Worm (Caenorhabditis elegans) whole organism, L1 larva: ENCODE measurements around the gene T06C12.14.

ENCODE experiments used
- ama-1 ChIP-seq: fragments of 150-350 bp; optimal IDR thresholded peaks from 2 replicates; lab custom pipeline; 2014
- lin-39 ChIP-seq: fragments of 150-350 bp; optimal IDR thresholded peaks from 2 replicates; lab custom pipeline; 2014; ENCODE audit warnings: missing biosample characterization, missing genetic modification reagents, missing genetic modification characterization
- lir-3 ChIP-seq: sonication (generic microtip); optimal IDR thresholded peaks from 2 replicates; lab custom pipeline; 2016; ENCODE audit warnings: mild to moderate bottlenecking, missing genetic modification characterization, moderate library complexity, missing compliant biosample characterization; ENCODE audit not compliant: poor library complexity
- mep-1 ChIP-seq: fragments of 150-350 bp; optimal IDR thresholded peaks from 2 replicates; lab custom pipeline; 2014; ENCODE audit warnings: missing biosample characterization, missing genetic modification characterization
- nhr-11 ChIP-seq: fragments of 150-350 bp; optimal IDR thresholded peaks from 2 replicates; lab custom pipeline; 2014; ENCODE audit warnings: missing biosample characterization, missing genetic modification characterization
- nhr-76 ChIP-seq: sonication (generic microtip); optimal IDR thresholded peaks from 2 replicates; lab custom pipeline; 2017; ENCODE audit warnings: missing biosample characterization, missing genetic modification characterization
- pqm-1 ChIP-seq: sonication (generic microtip); optimal IDR thresholded peaks from 3 replicates; lab custom pipeline; 2017; ENCODE audit warnings: missing biosample characterization, missing genetic modification characterization
- snpc-4 ChIP-seq: fragments of 150-350 bp; optimal IDR thresholded peaks from 2 replicates; lab custom pipeline; 2014; ENCODE audit warnings: missing biosample characterization, missing genetic modification characterization
- snu-23 ChIP-seq: sonication (generic microtip); optimal IDR thresholded peaks from 2 replicates; lab custom pipeline; 2016; ENCODE audit warnings: missing genetic modification characterization, missing compliant biosample characterization
- sox-4 ChIP-seq: sonication (generic microtip); optimal IDR thresholded peaks from 2 replicates; lab custom pipeline; 2016; ENCODE audit warnings: missing genetic modification characterization, missing compliant biosample characterization
- unc-62 ChIP-seq: fragments of 150-350 bp; optimal IDR thresholded peaks from 2 replicates; lab custom pipeline; 2014; ENCODE audit warnings: missing biosample characterization, missing genetic modification reagents, missing genetic modification characterization
- zag-1 ChIP-seq: fragments of 150-350 bp; optimal IDR thresholded peaks from 2 replicates; lab custom pipeline; 2014; ENCODE audit warnings: missing biosample characterization, missing genetic modification characterization

ce11 chrV:15924307-15924706 lies 24.5 kb downstream of the T06C12.14 start, which contains the start of gene nhr-108:
- no peak for TF ChIP-seq snpc-4 (tag; lab: Kevin White, UChicago)
- TF ChIP-seq mep-1 (tag; lab: Kevin White, UChicago): no peak
- TF ChIP-seq unc-62 (GFP tag; lab: Kevin White, UChicago): no peak
- TF ChIP-seq nhr-11 (tag; lab: Kevin White, UChicago): no peak
- TF ChIP-seq lir-3: no peak
- no peak for TF ChIP-seq nhr-76 (tag; lab: Kevin White, UChicago)
- no peak for TF ChIP-seq pqm-1 (tag; lab: Kevin White, UChicago)
- no peak for TF ChIP-seq ama-1 (lab: Kevin White, UChicago)
- no peak for TF ChIP-seq zag-1 (tag; lab: Kevin White, UChicago)
- TF ChIP-seq sox-4 (tag; lab: Kevin White, UChicago): no peak
- TF ChIP-seq snu-23 (GFP tag; lab: Kevin White, UChicago): no peak
- TF ChIP-seq lin-39 (tag; lab: Kevin White, UChicago): no peak
